Worm (Caenorhabditis elegans) whole organism, early embryonic: Measurements from ENCODE around the gene nhr-97.

ENCODE experiments used
- B0310.2 ChIP-seq: sonication (generic microtip); optimal IDR thresholded peaks from 2 replicates; lab custom pipeline; 2016; ENCODE audit warnings: mild to moderate bottlenecking, missing genetic modification characterization, missing compliant biosample characterization
- aly-1 ChIP-seq: sonication (generic microtip); optimal IDR thresholded peaks from 2 replicates; lab custom pipeline; 2016; ENCODE audit warnings: missing genetic modification characterization, missing compliant biosample characterization
- hnd-1 ChIP-seq: sonication (generic microtip); optimal IDR thresholded peaks from 2 replicates; lab custom pipeline; 2016; ENCODE audit warnings: missing genetic modification characterization, missing compliant biosample characterization
- pes-1 ChIP-seq: fragments of 200-800 bp; sonication (Bioruptor generic); IDR thresholded peaks from 2 replicates; pipeline ENCODE4 v1.3.6; 2022; ENCODE audit warnings: missing genetic modification reagents, missing genetic modification characterization, missing compliant biosample characterization
- scrt-1 ChIP-seq: fragments of 200-800 bp; sonication (Bioruptor generic); IDR thresholded peaks from 2 replicates; pipeline ENCODE4 v1.3.6; 2022; ENCODE audit warnings: missing genetic modification characterization, missing compliant biosample characterization
- sea-1 ChIP-seq: fragments of 200-800 bp; sonication (Bioruptor generic); conservative IDR thresholded peaks from 2 replicates; pipeline ENCODE4 v1.3.6; 2022; ENCODE audit warnings: missing genetic modification characterization, missing compliant biosample characterization

- TF ChIP-seq aly-1 (tag; lab: Kevin White, UChicago) = no peak
- no peak for TF ChIP-seq scrt-1
- no peak for TF ChIP-seq pes-1 (GFP tag; lab: Robert Waterston, UW)
- no peak for TF ChIP-seq B0310.2 (tag; lab: Kevin White, UChicago)
- TF ChIP-seq sea-1 (GFP tag; lab: Robert Waterston, UW) = no peak
- TF ChIP-seq hnd-1 (tag; lab: Kevin White, UChicago) = no peak
These were observed 39.1 kb downstream of the nhr-97 start, which contains the start of gene pis-1 for ce11 chrIV:9796494-9796893.
